Fruit fly (Drosophila melanogaster) whole organism, wandering third instar larva: ENCODE data around the gene Rab21.

Experiments
- Abd-B ChIP-seq: fragments of >200 bp; optimal IDR thresholded peaks from 2 replicates; lab custom pipeline; 2017; ENCODE audit warnings: missing biosample characterization, missing genetic modification characterization
- CrebA ChIP-seq: fragments of 200-800 bp; sonication (Bioruptor generic); optimal IDR thresholded peaks from 2 replicates; lab custom pipeline; 2016; ENCODE audit warnings: missing biosample characterization, mild to moderate bottlenecking, missing genetic modification characterization, borderline replicate concordance
- GATAd ChIP-seq: sonication (Bioruptor generic); optimal IDR thresholded peaks from 2 replicates; lab custom pipeline; 2016; ENCODE audit warnings: missing biosample characterization, missing genetic modification characterization
- Hnf4 ChIP-seq: fragments of 200-800 bp; sonication (Bioruptor generic); optimal IDR thresholded peaks from 2 replicates; lab custom pipeline; 2016; ENCODE audit warnings: missing biosample characterization, mild to moderate bottlenecking, missing genetic modification characterization
- Hr78 ChIP-seq: fragments of >200 bp; optimal IDR thresholded peaks from 2 replicates; lab custom pipeline; 2017; ENCODE audit warnings: missing biosample characterization, missing genetic modification characterization
- Myc ChIP-seq: fragments of >200 bp; optimal IDR thresholded peaks from 2 replicates; lab custom pipeline; 2017
- Rel ChIP-seq, 2 experiments: fragments of 200-800 bp; sonication (Bioruptor generic) in 1 of 2; optimal IDR thresholded peaks; 2 replicates in 1 of 2; 3 replicates in 1 of 2; lab custom pipeline; 2016 to 2019; ENCODE audit warnings: mild to moderate bottlenecking in 2 of 2, missing biosample characterization in 2 of 2, missing genetic modification characterization in 2 of 2, moderate library complexity in 1 of 2
- ey ChIP-seq: fragments of 200-800 bp; sonication (Bioruptor generic); optimal IDR thresholded peaks from 2 replicates; lab custom pipeline; 2016; ENCODE audit warnings: missing biosample characterization, missing genetic modification characterization
- fru ChIP-seq: fragments of 200-800 bp; sonication (Bioruptor generic); optimal IDR thresholded peaks from 3 replicates; lab custom pipeline; 2016; ENCODE audit warnings: missing biosample characterization, mild to moderate bottlenecking, missing genetic modification characterization
- h ChIP-seq: fragments of 200-800 bp; sonication (Bioruptor generic); optimal IDR thresholded peaks from 3 replicates; lab custom pipeline; 2016; ENCODE audit warnings: missing biosample characterization, mild to moderate bottlenecking, missing genetic modification characterization
- sage ChIP-seq: fragments of 200-800 bp; sonication (Bioruptor generic); optimal IDR thresholded peaks from 2 replicates; lab custom pipeline; 2016; ENCODE audit warnings: missing biosample characterization, mild to moderate bottlenecking, missing genetic modification characterization
- woc ChIP-seq: sonication (Bioruptor generic); optimal IDR thresholded peaks from 2 replicates; lab custom pipeline; 2016; ENCODE audit warnings: missing biosample characterization, mild to moderate bottlenecking, missing genetic modification characterization

- TF ChIP-seq Hr78 (no peak), Hnf4 (GFP tag; lab: Kevin White, UChicago) (no peak), Abd-B (GFP tag; lab: Kevin White, UChicago) (no peak), fru (GFP tag; lab: Kevin White, UChicago) (no peak), ey (GFP tag; lab: Kevin White, UChicago) (no peak), sage (GFP tag; lab: Kevin White, UChicago) (no peak), Rel (GFP tag; optimal IDR thresholded peaks at IDR 0.05; lab: Kevin White, UChicago) (no peak), Rel (tag; optimal IDR thresholded peaks at IDR 0.05; lab: Kevin White, UChicago) (no peak), GATAd (GFP tag; lab: Kevin White, UChicago) (no peak), CrebA (GFP tag; lab: Kevin White, UChicago) (no peak), Myc (lab: Kevin White, UChicago) (no peak), woc (GFP tag; lab: Kevin White, UChicago) (no peak), h (no peak)
Observed at dm6 chrX:23011203-23011602, 2.0 kb downstream of the Rab21 start, which contains the start of gene FucTC.
